1 fruit fly cellular context compared by ENCODE assay signal in genomic region chrX:1951391-1952066, dm6.
A peak's percentile ranks its signal among the peaks of the same experiment; 100 is the strongest.
TF ChIP-seq lines count a peak whose summit lies in the region.

No protein-coding gene starts in this region.

TF ChIP-seq in whole organism, embryonic, 481 proteins besides CTCF, POLR2A, EP300 and RAD21 (continued from another document and continues in another):
- TF ChIP-seq CG12659 (GFP tag; optimal IDR thresholded peaks at IDR 0.05; lab: Kevin White, UChicago) (peak; percentile 95), Fer2 (tag; optimal IDR thresholded peaks at IDR 0.05; lab: Kevin White, UChicago) (peak; percentile 85), CHES-1-like (GFP tag; optimal IDR thresholded peaks at IDR 0.05; lab: Kevin White, UChicago) (peak; percentile 95), HHEX (GFP tag; optimal IDR thresholded peaks at IDR 0.05; lab: Kevin White, UChicago) (peak; percentile 95), wdn (GFP tag; IDR thresholded peaks at IDR 0.05; lab: Robert Waterston, UW) (peak; percentile 89), lola (GFP tag; optimal IDR thresholded peaks at IDR 0.05; lab: Kevin White, UChicago) (peak in 1 of 3 experiments; percentile 91), CG18619 (GFP tag; optimal IDR thresholded peaks at IDR 0.05; lab: Kevin White, UChicago) (peak; percentile 94), Bteb2 (GFP tag; optimal IDR thresholded peaks at IDR 0.05; lab: Kevin White, UChicago) (peak; percentile 91), p53 (GFP tag; optimal IDR thresholded peaks at IDR 0.05; lab: Kevin White, UChicago) (peak; percentile 92), slp2 (GFP tag; optimal IDR thresholded peaks at IDR 0.05; lab: Kevin White, UChicago) (peak; percentile 95), CG17328 (GFP tag; IDR thresholded peaks at IDR 0.05; lab: Robert Waterston, UW) (peak; percentile 95), CG12942 (GFP tag; optimal IDR thresholded peaks at IDR 0.05; lab: Kevin White, UChicago) (peak; percentile 94), CG1024 (GFP tag; IDR thresholded peaks at IDR 0.05; lab: Robert Waterston, UW) (peak; percentile 82), CG9932 (GFP tag; IDR thresholded peaks at IDR 0.05; lab: Robert Waterston, UW) (peak; percentile 83), CG30431 (GFP tag; optimal IDR thresholded peaks at IDR 0.05; lab: Kevin White, UChicago) (peak; percentile 96), onecut (GFP tag; IDR thresholded peaks at IDR 0.05; lab: Robert Waterston, UW) (peak; percentile 91), CG16779 (GFP tag; IDR thresholded peaks at IDR 0.05; lab: Robert Waterston, UW) (peak; percentile 86), trh (GFP tag; optimal IDR thresholded peaks at IDR 0.05; lab: Kevin White, UChicago) (peak; percentile 68), CG12219 (GFP tag; optimal IDR thresholded peaks at IDR 0.05; lab: Kevin White, UChicago) (peak; percentile 97), CkIIα-i1 (GFP tag; IDR thresholded peaks at IDR 0.05; lab: Robert Waterston, UW) (peak; percentile 86), CG33557 (GFP tag; optimal IDR thresholded peaks at IDR 0.05; lab: Kevin White, UChicago) (peak; percentile 85), CG32767 (GFP tag; IDR thresholded peaks at IDR 0.05; lab: Robert Waterston, UW) (peak; percentile 91), Drgx (GFP tag; IDR thresholded peaks at IDR 0.05; lab: Robert Waterston, UW) (peak; percentile 98), Awh (GFP tag; IDR thresholded peaks at IDR 0.05; lab: Robert Waterston, UW) (peak; percentile 95), hth (optimal IDR thresholded peaks at IDR 0.05; lab: Kevin White, UChicago) (no peak), H2.0 (GFP tag; IDR thresholded peaks at IDR 0.05; lab: Robert Waterston, UW) (peak; percentile 94), CG2129 (GFP tag; IDR thresholded peaks at IDR 0.05; lab: Robert Waterston, UW; ENCODE audit: partially characterized antibody) (no peak), CG3407 (GFP tag; optimal IDR thresholded peaks at IDR 0.05; lab: Kevin White, UChicago) (peak; percentile 90), CG30403 (GFP tag; optimal IDR thresholded peaks at IDR 0.05; lab: Kevin White, UChicago) (peak; percentile 95), CG17186 (GFP tag; optimal IDR thresholded peaks at IDR 0.05; lab: Kevin White, UChicago) (peak; percentile 88), Dad (GFP tag; optimal IDR thresholded peaks at IDR 0.05; lab: Kevin White, UChicago) (peak; percentile 95), CG32532 (GFP tag; IDR thresholded peaks at IDR 0.05; lab: Robert Waterston, UW) (peak; percentile 95), CG6175 (GFP tag; IDR thresholded peaks at IDR 0.05; lab: Robert Waterston, UW) (peak; percentile 68; the same call in 1 of the 3 replicates), CG3838 (GFP tag; optimal IDR thresholded peaks at IDR 0.05; lab: Kevin White, UChicago) (peak; percentile 85), CG11723 (GFP tag; optimal IDR thresholded peaks at IDR 0.05; lab: Kevin White, UChicago) (peak; percentile 93), nom (GFP tag; optimal IDR thresholded peaks at IDR 0.05; lab: Kevin White, UChicago) (peak; percentile 99), lmd (GFP tag; IDR thresholded peaks at IDR 0.05; lab: Robert Waterston, UW) (peak; percentile 92), CG5245 (GFP tag; optimal IDR thresholded peaks at IDR 0.05; lab: Kevin White, UChicago) (peak; percentile 91), wek (GFP tag; optimal IDR thresholded peaks at IDR 0.05; lab: Kevin White, UChicago) (peak; percentile 88), sim (GFP tag; IDR thresholded peaks at IDR 0.05; lab: Robert Waterston, UW) (peak; percentile 93), CG13287 (GFP tag; IDR thresholded peaks at IDR 0.05; lab: Robert Waterston, UW; ENCODE audit: partially characterized antibody) (no peak), ato (GFP tag; IDR thresholded peaks at IDR 0.05; lab: Robert Waterston, UW; ENCODE audit: partially characterized antibody) (no peak), CG14965 (GFP tag; optimal IDR thresholded peaks at IDR 0.05; lab: Kevin White, UChicago; ENCODE audit: borderline replicate concordance) (peak; percentile 75), CG2202 (tag; optimal IDR thresholded peaks at IDR 0.05; lab: Kevin White, UChicago) (peak; percentile 92), zen (tag; optimal IDR thresholded peaks at IDR 0.05; lab: Kevin White, UChicago) (peak; percentile 87), btn (GFP tag; optimal IDR thresholded peaks at IDR 0.05; lab: Kevin White, UChicago) (peak; percentile 93), Tbp (GFP tag; optimal IDR thresholded peaks at IDR 0.05; lab: Kevin White, UChicago) (no peak), CG10543 (GFP tag; optimal IDR thresholded peaks at IDR 0.05; lab: Kevin White, UChicago) (peak; percentile 87), BEAF-32 (GFP tag; optimal IDR thresholded peaks at IDR 0.05; lab: Kevin White, UChicago) (no peak), pnt (GFP tag; optimal IDR thresholded peaks at IDR 0.05; lab: Kevin White, UChicago) (peak; percentile 94), CG31388 (GFP tag; optimal IDR thresholded peaks at IDR 0.05; lab: Kevin White, UChicago) (peak; percentile 74), Asciz (GFP tag; optimal IDR thresholded peaks at IDR 0.05; lab: Kevin White, UChicago) (peak; percentile 95), Neu2 (GFP tag; optimal IDR thresholded peaks at IDR 0.05; lab: Kevin White, UChicago; ENCODE audit: borderline replicate concordance) (peak; percentile 50), Fer3 (tag; optimal IDR thresholded peaks at IDR 0.05; lab: Kevin White, UChicago) (peak; percentile 92), CG3163 (GFP tag; optimal IDR thresholded peaks at IDR 0.05; lab: Kevin White, UChicago) (peak; percentile 99), ttk (GFP tag; IDR thresholded peaks at IDR 0.05; lab: Robert Waterston, UW) (peak; percentile 90), CG2889 (GFP tag; IDR thresholded peaks at IDR 0.05; lab: Robert Waterston, UW) (peak; percentile 82), Taf1 (GFP tag; IDR thresholded peaks at IDR 0.05; lab: Robert Waterston, UW) (peak; percentile 76), CG13424 (tag; optimal IDR thresholded peaks at IDR 0.05; lab: Kevin White, UChicago) (peak; percentile 96), sqz (GFP tag; optimal IDR thresholded peaks at IDR 0.05; lab: Kevin White, UChicago) (peak; percentile 83), CG15601 (tag; optimal IDR thresholded peaks at IDR 0.05; lab: Kevin White, UChicago) (peak; percentile 94), CG13775 (GFP tag; optimal IDR thresholded peaks at IDR 0.05; lab: Kevin White, UChicago) (peak; percentile 92), wor (GFP tag; IDR thresholded peaks at IDR 0.05; lab: Robert Waterston, UW) (peak; percentile 85), tup (GFP tag; optimal IDR thresholded peaks at IDR 0.05; lab: Kevin White, UChicago) (peak; percentile 95), CG6765 (GFP tag; optimal IDR thresholded peaks at IDR 0.05; lab: Kevin White, UChicago) (peak; percentile 90), dan (GFP tag; IDR thresholded peaks at IDR 0.05; lab: Robert Waterston, UW) (peak; percentile 72), Vsx1 (GFP tag; optimal IDR thresholded peaks at IDR 0.05; lab: Kevin White, UChicago) (peak; percentile 91), Ets97D (GFP tag; optimal IDR thresholded peaks at IDR 0.05; lab: Kevin White, UChicago) (peak; percentile 86), Gug (GFP tag; IDR thresholded peaks at IDR 0.05; lab: Robert Waterston, UW) (peak; percentile 89), CG4282 (GFP tag; optimal IDR thresholded peaks at IDR 0.05; lab: Kevin White, UChicago) (peak; percentile 87), CG12071 (GFP tag; optimal IDR thresholded peaks at IDR 0.05; lab: Kevin White, UChicago) (peak; percentile 98), gro (GFP tag; optimal IDR thresholded peaks at IDR 0.05; lab: Kevin White, UChicago) (peak; percentile 95), Dek (tag; optimal IDR thresholded peaks at IDR 0.05; lab: Kevin White, UChicago) (peak; percentile 93), ab (GFP tag; optimal IDR thresholded peaks at IDR 0.05; lab: Kevin White, UChicago) (peak; percentile 85), sens (GFP tag; lab: Kevin White, UChicago) (peak; percentile 99), pfk (GFP tag; optimal IDR thresholded peaks at IDR 0.05; lab: Kevin White, UChicago) (peak; percentile 54), Dip2 (GFP tag; IDR thresholded peaks at IDR 0.05; lab: Robert Waterston, UW) (no peak), CG30020 (tag; optimal IDR thresholded peaks at IDR 0.05; lab: Kevin White, UChicago) (peak; percentile 70), esg (GFP tag; conservative IDR thresholded peaks at IDR 0.05; lab: Robert Waterston, UW) (peak; percentile 89), CG2120 (GFP tag; optimal IDR thresholded peaks at IDR 0.05; lab: Kevin White, UChicago) (peak; percentile 96), mam (GFP tag; optimal IDR thresholded peaks at IDR 0.05; lab: Kevin White, UChicago) (peak; percentile 95), CG7963 (GFP tag; IDR thresholded peaks at IDR 0.05; lab: Robert Waterston, UW; ENCODE audit: partially characterized antibody) (no peak), caup (GFP tag; optimal IDR thresholded peaks at IDR 0.05; lab: Kevin White, UChicago; ENCODE audit: severe bottlenecking) (peak; percentile 96), CG8924 (tag; optimal IDR thresholded peaks at IDR 0.05; lab: Kevin White, UChicago) (peak; percentile 95), Ets65A (GFP tag; lab: Kevin White, UChicago) (peak; percentile 99), pho (GFP tag; optimal IDR thresholded peaks at IDR 0.05; lab: Kevin White, UChicago) (peak; percentile 93), D19A (tag; optimal IDR thresholded peaks at IDR 0.05; lab: Kevin White, UChicago) (peak; percentile 92), Sox100B (GFP tag; optimal IDR thresholded peaks at IDR 0.05; lab: Kevin White, UChicago) (peak; percentile 90), pan (optimal IDR thresholded peaks at IDR 0.05; lab: Kevin White, UChicago) (no peak), pan (GFP tag; optimal IDR thresholded peaks at IDR 0.05 in 1 of 2, IDR thresholded peaks at IDR 0.05 in 1 of 2) (peak in 1 of 2 experiments; percentile 93), CG42726 (GFP tag; IDR thresholded peaks at IDR 0.05; lab: Robert Waterston, UW; ENCODE audit: partially characterized antibody) (no peak), lov (optimal IDR thresholded peaks at IDR 0.05; lab: Kevin White, UChicago) (no peak), lov (GFP tag; IDR thresholded peaks at IDR 0.05; lab: Robert Waterston, UW) (peak; percentile 95), maf-S (GFP tag; optimal IDR thresholded peaks at IDR 0.05; lab: Kevin White, UChicago) (peak; percentile 94), CG10565 (GFP tag; optimal IDR thresholded peaks at IDR 0.05; lab: Kevin White, UChicago) (peak; percentile 72), fd102C (GFP tag; optimal IDR thresholded peaks at IDR 0.05; lab: Kevin White, UChicago) (peak; percentile 44), unpg (GFP tag; optimal IDR thresholded peaks at IDR 0.05; lab: Kevin White, UChicago) (peak; percentile 97), gce (GFP tag; IDR thresholded peaks at IDR 0.05; lab: Robert Waterston, UW) (peak; percentile 94), jigr1 (GFP tag; IDR thresholded peaks at IDR 0.05; lab: Robert Waterston, UW) (peak; percentile 80; the same call in 2 of the 3 replicates), Jarid2 (GFP tag; optimal IDR thresholded peaks at IDR 0.05; lab: Kevin White, UChicago) (peak; percentile 85), Adf1 (GFP tag; IDR thresholded peaks at IDR 0.05; lab: Robert Waterston, UW) (peak; percentile 42; the same call in 1 of the 2 replicates), seq (GFP tag; IDR thresholded peaks at IDR 0.05; lab: Robert Waterston, UW) (peak; percentile 90), CG11695 (GFP tag; IDR thresholded peaks at IDR 0.05; lab: Robert Waterston, UW) (peak; percentile 94), inv (GFP tag; IDR thresholded peaks at IDR 0.05; lab: Robert Waterston, UW; ENCODE audit: partially characterized antibody) (no peak), MTF-1 (GFP tag; optimal IDR thresholded peaks at IDR 0.05; lab: Kevin White, UChicago; ENCODE audit: borderline replicate concordance) (peak; percentile 93), chm (GFP tag; IDR thresholded peaks at IDR 0.05; lab: Robert Waterston, UW) (peak; percentile 96), CG17912 (GFP tag; optimal IDR thresholded peaks at IDR 0.05; lab: Kevin White, UChicago) (peak; percentile 74), CG16863 (GFP tag; optimal IDR thresholded peaks at IDR 0.05; lab: Kevin White, UChicago) (peak; percentile 96), Optix (GFP tag; IDR thresholded peaks at IDR 0.05; lab: Robert Waterston, UW) (peak; percentile 94), cg (GFP tag; optimal IDR thresholded peaks at IDR 0.05; lab: Kevin White, UChicago) (peak; percentile 72), CG6683 (GFP tag; optimal IDR thresholded peaks at IDR 0.05; lab: Kevin White, UChicago) (peak; percentile 92), unc-4 (GFP tag; IDR thresholded peaks at IDR 0.05; lab: Robert Waterston, UW; ENCODE audit: partially characterized antibody) (no peak), her (GFP tag; optimal IDR thresholded peaks at IDR 0.05; lab: Kevin White, UChicago) (peak; percentile 95), Atf6 (GFP tag; IDR thresholded peaks at IDR 0.05; lab: Robert Waterston, UW) (peak; percentile 93), jumu (GFP tag; optimal IDR thresholded peaks at IDR 0.05; lab: Kevin White, UChicago) (peak; percentile 96), kni (GFP tag; optimal IDR thresholded peaks at IDR 0.05; lab: Kevin White, UChicago) (peak; percentile 86), vvl (GFP tag; IDR thresholded peaks at IDR 0.05; lab: Robert Waterston, UW) (peak; percentile 97), peb (GFP tag; IDR thresholded peaks at IDR 0.05; lab: Robert Waterston, UW) (peak; percentile 87), CG15514 (GFP tag; optimal IDR thresholded peaks at IDR 0.05; lab: Kevin White, UChicago) (peak; percentile 90), nmo (GFP tag; optimal IDR thresholded peaks at IDR 0.05; lab: Kevin White, UChicago) (peak; percentile 94), CG4730 (GFP tag; IDR thresholded peaks at IDR 0.05; lab: Robert Waterston, UW) (peak; percentile 87), CG3995 (GFP tag; optimal IDR thresholded peaks at IDR 0.05; lab: Kevin White, UChicago) (peak; percentile 72), da (GFP tag; optimal IDR thresholded peaks at IDR 0.05; lab: Kevin White, UChicago) (peak; percentile 85), CG4328 (GFP tag; optimal IDR thresholded peaks at IDR 0.05; lab: Kevin White, UChicago) (peak; percentile 82), CG16813 (GFP tag; IDR thresholded peaks at IDR 0.05; lab: Robert Waterston, UW; ENCODE audit: partially characterized antibody) (no peak), CG13624 (GFP tag; optimal IDR thresholded peaks at IDR 0.05; lab: Kevin White, UChicago) (peak; percentile 93), C15 (GFP tag; IDR thresholded peaks at IDR 0.05; lab: Robert Waterston, UW) (peak; percentile 87; the same call in 2 of the 3 replicates), CG6689 (GFP tag; IDR thresholded peaks at IDR 0.05; lab: Robert Waterston, UW) (peak; percentile 94), CG4707 (GFP tag; optimal IDR thresholded peaks at IDR 0.05; lab: Kevin White, UChicago) (peak; percentile 94), ac (GFP tag; optimal IDR thresholded peaks at IDR 0.05; lab: Kevin White, UChicago) (peak; percentile 86)
